Worm (Caenorhabditis elegans) whole organism, L1 larva: Measurements from ENCODE around the gene Y9C12A.1.

Source experiments
- aly-2 ChIP-seq: fragments of 150-350 bp; optimal IDR thresholded peaks from 2 replicates; lab custom pipeline; 2014; ENCODE audit warnings: missing biosample characterization, missing genetic modification characterization
- ama-1 ChIP-seq: fragments of 150-350 bp; optimal IDR thresholded peaks from 2 replicates; lab custom pipeline; 2014
- ceh-88 ChIP-seq: fragments of 200-800 bp; sonication (Bioruptor generic); IDR thresholded peaks from 2 replicates; pipeline ENCODE4 v1.3.6; 2022; ENCODE audit warnings: missing genetic modification characterization, missing compliant biosample characterization
- elt-2 ChIP-seq: sonication (generic microtip); optimal IDR thresholded peaks from 2 replicates; lab custom pipeline; 2016; ENCODE audit warnings: missing genetic modification characterization, mild to moderate bottlenecking, inconsistent platforms, missing compliant biosample characterization, missing genetic modification reagents
- ets-5 ChIP-seq: fragments of 200-800 bp; sonication (Bioruptor generic); IDR thresholded peaks from 2 replicates; pipeline ENCODE4 v1.3.6; 2022; ENCODE audit warnings: missing genetic modification characterization, missing compliant biosample characterization
- fkh-10 ChIP-seq: sonication (generic microtip); optimal IDR thresholded peaks from 2 replicates; lab custom pipeline; 2017; ENCODE audit warnings: missing biosample characterization, missing genetic modification reagents, missing genetic modification characterization
- fos-1 ChIP-seq: fragments of 150-350 bp; optimal IDR thresholded peaks from 2 replicates; lab custom pipeline; 2014; ENCODE audit warnings: missing biosample characterization, missing genetic modification characterization
- jun-1 ChIP-seq: fragments of 150-350 bp; optimal IDR thresholded peaks from 2 replicates; lab custom pipeline; 2014; ENCODE audit warnings: missing biosample characterization, missing genetic modification reagents, missing genetic modification characterization
- lin-35 ChIP-seq, 2 experiments: fragments of 150-350 bp; optimal IDR thresholded peaks; 2 replicates each; lab custom pipeline; 2014; ENCODE audit warnings: missing biosample characterization in 2 of 2, missing genetic modification characterization in 2 of 2, missing genetic modification reagents in 2 of 2
- lin-39 ChIP-seq: fragments of 150-350 bp; optimal IDR thresholded peaks from 2 replicates; lab custom pipeline; 2014; ENCODE audit warnings: missing biosample characterization, missing genetic modification reagents, missing genetic modification characterization
- lsy-2 ChIP-seq, 2 experiments: fragments of 150-350 bp; optimal IDR thresholded peaks; 2 replicates each; lab custom pipeline; 2014; ENCODE audit warnings: missing biosample characterization in 2 of 2, missing genetic modification characterization in 2 of 2
- mdl-1 ChIP-seq, 2 experiments: fragments of 150-350 bp; optimal IDR thresholded peaks; 2 replicates each; lab custom pipeline; 2014 to 2017; ENCODE audit warnings: missing biosample characterization in 2 of 2, missing genetic modification characterization in 2 of 2, inconsistent platforms in 1 of 2
- mef-2 ChIP-seq: fragments of 150-350 bp; optimal IDR thresholded peaks from 2 replicates; lab custom pipeline; 2014; ENCODE audit warnings: missing biosample characterization, missing genetic modification characterization
- nhr-12 ChIP-seq: sonication (generic microtip); optimal IDR thresholded peaks from 2 replicates; lab custom pipeline; 2017; ENCODE audit warnings: missing biosample characterization, missing genetic modification characterization
- nhr-20 ChIP-seq: sonication (generic microtip); optimal IDR thresholded peaks from 2 replicates; lab custom pipeline; 2016; ENCODE audit warnings: mild to moderate bottlenecking, missing genetic modification characterization, missing compliant biosample characterization
- nhr-28 ChIP-seq: fragments of 150-350 bp; optimal IDR thresholded peaks from 2 replicates; lab custom pipeline; 2014; ENCODE audit warnings: missing biosample characterization, missing genetic modification characterization
- nhr-47 ChIP-seq: sonication (generic microtip); optimal IDR thresholded peaks from 2 replicates; lab custom pipeline; 2016; ENCODE audit warnings: mild to moderate bottlenecking, missing genetic modification characterization, moderate library complexity, missing compliant biosample characterization
- nhr-77 ChIP-seq: fragments of 150-350 bp; optimal IDR thresholded peaks from 2 replicates; lab custom pipeline; 2014; ENCODE audit warnings: missing biosample characterization, missing genetic modification characterization
- nhr-84 ChIP-seq: sonication (generic microtip); optimal IDR thresholded peaks from 2 replicates; lab custom pipeline; 2017; ENCODE audit warnings: missing biosample characterization, missing genetic modification characterization
- nhr-90 ChIP-seq: sonication (generic microtip); optimal IDR thresholded peaks from 2 replicates; lab custom pipeline; 2016; ENCODE audit warnings: mild to moderate bottlenecking, missing genetic modification characterization, missing compliant biosample characterization; ENCODE audit not compliant: poor library complexity
- pag-3 ChIP-seq: sonication (generic microtip); optimal IDR thresholded peaks from 2 replicates; lab custom pipeline; 2017; ENCODE audit warnings: missing genetic modification characterization, mild to moderate bottlenecking, missing compliant biosample characterization, antibody characterized with exemption, borderline replicate concordance; ENCODE audit not compliant: insufficient read depth
- pqm-1 ChIP-seq: sonication (generic microtip); optimal IDR thresholded peaks from 3 replicates; lab custom pipeline; 2017; ENCODE audit warnings: missing biosample characterization, missing genetic modification characterization
- sox-4 ChIP-seq: sonication (generic microtip); optimal IDR thresholded peaks from 2 replicates; lab custom pipeline; 2016; ENCODE audit warnings: missing genetic modification characterization, missing compliant biosample characterization
- sptf-1 ChIP-seq: fragments of 150-350 bp; optimal IDR thresholded peaks from 2 replicates; lab custom pipeline; 2014; ENCODE audit warnings: missing biosample characterization, missing genetic modification characterization
- tbx-2 ChIP-seq: sonication (generic microtip); optimal IDR thresholded peaks from 2 replicates; lab custom pipeline; 2016; ENCODE audit warnings: missing genetic modification characterization, missing compliant biosample characterization
- tlp-1 ChIP-seq: fragments of 150-350 bp; optimal IDR thresholded peaks from 2 replicates; lab custom pipeline; 2014; ENCODE audit warnings: missing biosample characterization, missing genetic modification characterization
- unc-30 ChIP-seq: sonication (generic microtip); optimal IDR thresholded peaks from 2 replicates; lab custom pipeline; 2017; ENCODE audit warnings: missing biosample characterization, missing genetic modification characterization
- unc-62 ChIP-seq: fragments of 150-350 bp; optimal IDR thresholded peaks from 2 replicates; lab custom pipeline; 2014; ENCODE audit warnings: missing biosample characterization, missing genetic modification reagents, missing genetic modification characterization
- zag-1 ChIP-seq: fragments of 150-350 bp; optimal IDR thresholded peaks from 2 replicates; lab custom pipeline; 2014; ENCODE audit warnings: missing biosample characterization, missing genetic modification characterization
- zip-4 ChIP-seq: fragments of 200-800 bp; sonication (Bioruptor generic); optimal IDR thresholded peaks from 2 replicates; lab custom pipeline; 2018; ENCODE audit warnings: mild to moderate bottlenecking, missing genetic modification characterization, moderate library complexity, missing compliant biosample characterization

The Y9C12A.1 gene

DNA sequence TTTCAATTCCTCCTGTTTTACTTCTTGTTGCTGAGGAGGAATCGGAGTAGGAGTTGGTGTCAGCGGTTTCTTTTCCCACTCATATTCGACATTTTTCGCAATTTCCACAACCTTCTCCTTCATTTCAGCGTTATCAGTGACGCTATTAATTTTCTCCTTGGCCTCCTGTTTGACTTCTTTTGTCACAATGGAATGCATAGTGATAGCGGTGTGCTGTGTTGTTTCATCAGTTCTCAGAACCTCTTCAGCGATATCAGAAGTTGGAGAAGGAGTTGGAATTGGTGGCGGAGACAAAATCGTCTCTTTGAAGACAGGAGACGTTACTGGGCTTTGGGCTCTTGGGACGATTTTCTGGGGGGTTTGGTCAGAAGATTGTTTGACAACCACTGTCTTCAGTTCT lies 36.1 kb downstream of the Y9C12A.1 start:
- TF ChIP-seq mef-2 (tag; lab: Kevin White, UChicago) (no peak), elt-2 (tag; lab: Kevin White, UChicago) (peak; percentile 19)

DNA sequence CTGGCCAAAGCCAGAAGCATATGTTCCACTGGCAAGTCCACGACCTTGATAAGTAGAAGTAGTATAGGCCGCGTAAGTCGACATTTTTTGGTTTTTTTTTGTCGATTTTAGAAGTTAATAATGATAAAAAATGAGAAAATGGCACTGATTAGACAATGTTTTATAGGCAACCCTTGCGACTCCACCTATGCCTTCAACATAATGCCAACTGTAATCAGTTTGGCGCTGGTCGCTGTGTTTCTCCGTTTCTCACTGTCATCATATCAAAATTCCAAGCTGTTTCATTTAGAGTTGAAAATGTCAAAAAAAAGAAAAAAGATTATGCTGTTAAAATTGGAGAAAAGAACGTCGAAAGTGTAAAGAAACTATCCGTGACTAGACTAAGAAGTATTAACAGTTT lies 37.0 kb downstream of the Y9C12A.1 start:
- TF ChIP-seq fos-1 (tag; lab: Kevin White, UChicago), result no peak
- peak; percentile 73 for TF ChIP-seq elt-2 (tag; lab: Kevin White, UChicago)
- peak in 1 of 2 experiments; percentile 11 for TF ChIP-seq lin-35 (GFP tag; optimal IDR thresholded peaks at IDR 0.05; lab: Kevin White, UChicago)
- TF ChIP-seq nhr-90 (tag; lab: Kevin White, UChicago), result peak; percentile 19

DNA sequence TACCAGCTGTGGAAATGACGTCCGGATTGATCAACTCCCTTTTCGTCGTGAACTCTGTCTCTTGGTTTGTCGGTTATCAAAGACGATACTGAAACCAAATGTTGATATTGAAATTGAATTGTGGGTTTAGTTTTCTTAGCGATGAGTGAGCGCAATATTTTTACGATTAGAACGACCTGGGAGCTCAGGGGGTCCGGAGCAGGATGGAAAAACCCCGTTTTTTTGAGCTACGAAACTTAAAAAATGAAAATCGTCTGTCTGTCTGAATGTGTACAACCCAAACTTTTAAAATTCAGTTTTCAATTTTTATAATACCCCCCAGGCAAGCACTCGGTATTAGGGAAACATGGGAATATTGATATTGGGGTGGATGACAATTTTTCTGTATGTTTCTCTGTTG lies 39.8 kb downstream of the Y9C12A.1 start:
- TF ChIP-seq nhr-47 (no peak), ama-1 (lab: Kevin White, UChicago) (no peak), lsy-2 (tag; optimal IDR thresholded peaks at IDR 0.05; lab: Kevin White, UChicago) (no peak), nhr-28 (tag; lab: Kevin White, UChicago) (no peak), nhr-84 (tag; lab: Kevin White, UChicago) (no peak), aly-2 (tag; lab: Kevin White, UChicago) (no peak), nhr-20 (no peak), fkh-10 (no peak), unc-30 (no peak), pag-3 (tag; lab: Kevin White, UChicago) (no peak), zip-4 (GFP tag; lab: Kevin White, UChicago) (no peak)

DNA sequence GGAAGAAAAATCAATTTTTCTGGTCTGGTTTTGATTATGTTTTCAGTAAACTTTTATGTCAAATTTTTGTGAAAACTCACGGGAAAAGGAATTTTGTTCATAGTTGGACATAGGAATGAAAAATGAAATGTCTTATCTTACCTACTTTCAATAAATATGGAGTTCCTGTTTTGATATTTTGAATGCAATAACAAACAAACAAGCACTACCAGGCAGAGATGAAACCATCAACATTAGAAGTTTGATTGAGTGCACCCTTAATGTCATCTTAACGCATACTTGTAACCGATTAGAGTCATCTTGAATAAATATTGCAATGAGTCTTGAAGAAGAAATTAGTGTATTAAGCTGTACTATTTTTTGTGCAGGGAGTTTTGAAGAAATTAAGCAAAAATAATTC lies 41.2 kb downstream of the Y9C12A.1 start, which contains the start of gene M6.11:
Gene M6.11, minus strand, starts transcription at position 101 of the 400 bp plus-strand sequence.
- no peak for TF ChIP-seq tlp-1 (tag; lab: Kevin White, UChicago)
- TF ChIP-seq unc-62, result no peak
- no peak for TF ChIP-seq mdl-1 (tag; optimal IDR thresholded peaks at IDR 0.05; lab: Kevin White, UChicago)
- no peak for TF ChIP-seq jun-1 (tag; lab: Kevin White, UChicago)

DNA sequence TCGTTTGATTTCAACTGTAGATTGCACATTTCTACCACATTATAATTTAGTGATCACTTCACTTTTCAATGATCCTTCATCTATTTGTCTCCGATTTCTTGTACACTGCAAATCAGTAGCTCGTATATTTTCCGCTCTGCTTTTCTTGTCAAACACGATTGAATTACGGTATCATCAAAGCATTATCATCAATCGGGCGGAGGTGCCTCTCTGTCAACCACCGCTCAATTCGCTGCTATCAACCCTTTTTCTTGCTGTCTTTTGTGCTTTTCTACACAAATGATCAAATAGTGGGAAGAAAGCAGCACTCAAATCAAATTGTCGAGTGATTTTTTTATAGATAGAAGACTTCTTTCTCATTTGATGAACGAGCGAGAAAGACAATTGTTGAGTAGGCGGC lies 45.0 kb downstream of the Y9C12A.1 start:
- TF ChIP-seq elt-2 (tag; lab: Kevin White, UChicago), result peak; percentile 14
- peak; percentile 47 for TF ChIP-seq tbx-2
- no peak for TF ChIP-seq ets-5 (GFP tag; lab: Robert Waterston, UW)
- TF ChIP-seq, all 84 proteins: peak for 2

DNA sequence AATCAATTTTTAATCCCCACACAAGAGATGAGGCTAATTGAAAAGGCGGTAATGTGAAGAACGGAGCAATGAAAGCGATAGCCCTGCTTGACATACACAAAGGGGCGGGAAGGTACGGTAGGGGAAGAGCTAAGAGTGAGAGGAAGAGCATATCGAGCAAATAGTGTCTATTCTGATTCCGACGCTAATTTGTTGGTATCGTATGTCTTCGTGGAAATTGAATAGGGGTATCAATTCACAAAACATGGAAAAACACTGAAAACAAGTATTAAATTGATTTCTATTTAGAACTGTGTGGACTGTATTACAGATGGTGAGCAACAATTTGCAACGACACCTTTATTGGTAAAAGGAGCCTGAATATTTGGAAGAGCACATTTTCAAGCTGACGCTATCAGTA lies 45.7 kb downstream of the Y9C12A.1 start, which contains the start of gene pha-2:
Gene pha-2, minus strand, starts transcription at position 101 of the 400 bp plus-strand sequence.
- TF ChIP-seq fos-1 (tag; lab: Kevin White, UChicago) (no peak), pqm-1 (tag; lab: Kevin White, UChicago) (no peak), ets-5 (GFP tag; lab: Robert Waterston, UW) (no peak), tbx-2 (no peak), zag-1 (tag; lab: Kevin White, UChicago) (no peak), unc-30 (no peak), pag-3 (tag; lab: Kevin White, UChicago) (no peak), nhr-77 (tag; lab: Kevin White, UChicago) (no peak), sox-4 (tag; lab: Kevin White, UChicago) (no peak), ama-1 (lab: Kevin White, UChicago) (no peak), nhr-28 (tag; lab: Kevin White, UChicago) (no peak), ceh-88 (GFP tag; lab: Robert Waterston, UW) (no peak), lin-39 (tag; lab: Kevin White, UChicago) (no peak), fkh-10 (no peak), sptf-1 (tag; lab: Kevin White, UChicago) (no peak), nhr-12 (tag; lab: Kevin White, UChicago) (no peak)
